Fruit fly (Drosophila melanogaster) S2 (cell line): Measurements from ENCODE around the gene CG11226.

Experiments used
- CG8478 ChIP-seq: fragments of >200 bp; optimal IDR thresholded peaks from 2 replicates; lab custom pipeline; 2018
- CTCF ChIP-seq, 2 experiments: fragments of >200 bp; optimal IDR thresholded peaks; 2 replicates each; lab custom pipeline; 2018

DNA sequence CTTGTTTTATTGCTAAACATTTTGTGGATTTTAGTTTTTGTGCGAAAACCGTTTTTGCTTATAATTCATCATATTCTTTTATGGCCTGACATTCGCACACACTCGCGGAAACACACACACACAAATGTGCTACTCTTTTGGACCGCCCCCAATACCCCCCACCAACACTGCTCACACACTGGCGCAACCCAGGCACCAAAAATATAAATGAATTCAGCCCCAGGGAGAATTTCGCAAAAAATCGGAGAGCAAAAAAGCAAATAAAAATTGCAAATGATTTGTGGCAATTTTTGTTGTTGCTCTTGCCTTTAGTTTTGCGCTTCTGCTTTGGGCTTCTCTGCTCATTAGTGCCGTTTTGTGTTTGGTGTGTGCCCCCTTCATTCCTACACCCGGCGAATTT, 13.6 kb upstream of the CG11226 start:
- TF ChIP-seq CTCF (optimal IDR thresholded peaks at IDR 0.05; lab: Kevin White, UChicago) (no peak), CG8478 (no peak)
